Worm (Caenorhabditis elegans) whole organism, young adult: ENCODE results near the gene ugt-66.

ENCODE experiments used
- B0019.2 ChIP-seq: fragments of 200-800 bp; sonication (Bioruptor generic); conservative IDR thresholded peaks from 2 replicates; pipeline ENCODE4 v1.3.6; 2022; ENCODE audit warnings: missing genetic modification reagents, missing genetic modification characterization, missing compliant biosample characterization
- B0336.3 ChIP-seq: fragments of 200-800 bp; sonication (Bioruptor generic); IDR thresholded peaks from 2 replicates; pipeline ENCODE4 v1.3.6; 2022; ENCODE audit warnings: missing genetic modification characterization, missing compliant biosample characterization
- C06A6.2 ChIP-seq: fragments of 200-800 bp; sonication (Bioruptor generic); conservative IDR thresholded peaks from 2 replicates; pipeline ENCODE4 v1.3.6; 2022; ENCODE audit warnings: missing genetic modification characterization, missing compliant biosample characterization
- D2030.7 ChIP-seq: fragments of 200-800 bp; sonication (Bioruptor generic); IDR thresholded peaks from 2 replicates; pipeline ENCODE4 v1.3.6; 2022; ENCODE audit warnings: missing genetic modification reagents, missing genetic modification characterization, missing compliant biosample characterization
- F22D6.2 ChIP-seq: sonication (generic microtip); optimal IDR thresholded peaks from 2 replicates; lab custom pipeline; 2016; ENCODE audit warnings: mild to moderate bottlenecking, missing genetic modification characterization, missing compliant biosample characterization
- F39B2.1 ChIP-seq: fragments of 200-800 bp; sonication (Bioruptor generic); IDR thresholded peaks from 2 replicates; pipeline ENCODE4 v1.3.6; 2022; ENCODE audit warnings: missing genetic modification reagents, missing genetic modification characterization, missing compliant biosample characterization
- F55B11.4 ChIP-seq: sonication (generic microtip); optimal IDR thresholded peaks from 2 replicates; lab custom pipeline; 2016; ENCODE audit warnings: missing compliant biosample characterization, missing genetic modification characterization, borderline replicate concordance; ENCODE audit not compliant: insufficient read depth
- F57A8.1 ChIP-seq: fragments of 200-800 bp; sonication (Bioruptor generic); optimal IDR thresholded peaks from 2 replicates; lab custom pipeline; 2018; ENCODE audit warnings: mild to moderate bottlenecking, missing genetic modification characterization, moderate library complexity, missing compliant biosample characterization
- F57C9.4 ChIP-seq: sonication (generic microtip); optimal IDR thresholded peaks from 2 replicates; lab custom pipeline; 2017; ENCODE audit warnings: mild to moderate bottlenecking, missing genetic modification characterization, missing compliant biosample characterization
- T26A5.8 ChIP-seq: sonication (generic microtip); optimal IDR thresholded peaks from 2 replicates; lab custom pipeline; 2016; ENCODE audit warnings: missing genetic modification characterization, missing compliant biosample characterization
- Y53F4B.3 ChIP-seq: fragments of 200-800 bp; sonication (Bioruptor generic); IDR thresholded peaks from 2 replicates; pipeline ENCODE4 v1.3.6; 2022; ENCODE audit warnings: missing genetic modification reagents, missing genetic modification characterization, missing compliant biosample characterization
- Y53G8AR.9 ChIP-seq: fragments of 200-800 bp; sonication (Bioruptor generic); conservative IDR thresholded peaks from 2 replicates; pipeline ENCODE4 v1.3.6; 2022; ENCODE audit warnings: missing genetic modification reagents, missing genetic modification characterization, missing compliant biosample characterization
- ZK185.1 ChIP-seq: sonication (generic microtip); optimal IDR thresholded peaks from 2 replicates; lab custom pipeline; 2016; ENCODE audit warnings: mild to moderate bottlenecking, missing genetic modification characterization, missing compliant biosample characterization; ENCODE audit not compliant: poor library complexity, severe bottlenecking
- akir-1 ChIP-seq: fragments of 200-800 bp; sonication (Bioruptor generic); optimal IDR thresholded peaks from 2 replicates; lab custom pipeline; 2018; ENCODE audit warnings: mild to moderate bottlenecking, missing genetic modification characterization, moderate library complexity, missing compliant biosample characterization
- aptf-2 ChIP-seq: fragments of 200-800 bp; sonication (Bioruptor generic); conservative IDR thresholded peaks from 2 replicates; pipeline ENCODE4 v1.3.6; 2022; ENCODE audit warnings: missing genetic modification reagents, missing genetic modification characterization, missing compliant biosample characterization
- attf-5 ChIP-seq: fragments of 200-800 bp; sonication (Bioruptor generic); optimal IDR thresholded peaks from 2 replicates; lab custom pipeline; 2018; ENCODE audit warnings: mild to moderate bottlenecking, missing genetic modification characterization, missing compliant biosample characterization
- ceh-100 ChIP-seq: fragments of 200-800 bp; sonication (Bioruptor generic); IDR thresholded peaks from 2 replicates; pipeline ENCODE4 v1.3.6; 2022; ENCODE audit warnings: missing genetic modification reagents, missing genetic modification characterization, missing compliant biosample characterization
- ceh-40 ChIP-seq: fragments of 200-800 bp; sonication (Bioruptor generic); IDR thresholded peaks from 2 replicates; pipeline ENCODE4 v1.3.6; 2022; ENCODE audit warnings: missing genetic modification characterization, missing compliant biosample characterization
- ceh-58 ChIP-seq: fragments of 200-800 bp; sonication (Bioruptor generic); IDR thresholded peaks from 2 replicates; pipeline ENCODE4 v1.3.6; 2022; ENCODE audit warnings: missing genetic modification characterization, missing compliant biosample characterization
- ceh-79 ChIP-seq: sonication (generic microtip); optimal IDR thresholded peaks from 2 replicates; lab custom pipeline; 2017; ENCODE audit warnings: mild to moderate bottlenecking, missing genetic modification characterization, missing compliant biosample characterization
- chd-7 ChIP-seq: sonication (generic microtip); optimal IDR thresholded peaks from 2 replicates; lab custom pipeline; 2016; ENCODE audit warnings: mild to moderate bottlenecking, missing genetic modification characterization, moderate library complexity, missing compliant biosample characterization
- dox-1 ChIP-seq: fragments of 200-800 bp; sonication (Bioruptor generic); IDR thresholded peaks from 2 replicates; pipeline ENCODE4 v1.3.6; 2022; ENCODE audit warnings: missing genetic modification reagents, missing genetic modification characterization, missing compliant biosample characterization
- hlh-26 ChIP-seq: fragments of 200-800 bp; sonication (Bioruptor generic); conservative IDR thresholded peaks from 2 replicates; pipeline ENCODE4 v1.3.6; 2022; ENCODE audit warnings: missing genetic modification reagents, missing genetic modification characterization, missing compliant biosample characterization
- hmg-20 ChIP-seq: fragments of 200-800 bp; sonication (Bioruptor generic); IDR thresholded peaks from 2 replicates; pipeline ENCODE4 v1.3.6; 2022; ENCODE audit warnings: missing genetic modification reagents, missing genetic modification characterization, missing compliant biosample characterization
- lag-1 ChIP-seq: fragments of 200-800 bp; sonication (Bioruptor generic); IDR thresholded peaks from 2 replicates; pipeline ENCODE4 v1.3.6; 2022; ENCODE audit warnings: missing genetic modification reagents, missing genetic modification characterization, missing compliant biosample characterization
- let-607 ChIP-seq, 2 experiments: fragments of 200-800 bp in 1 of 2; sonication (Bioruptor generic) in 1 of 2; sonication (generic microtip) in 1 of 2; optimal IDR thresholded peaks; 2 replicates each; lab custom pipeline; 2016 to 2018; ENCODE audit warnings: mild to moderate bottlenecking in 2 of 2, missing compliant biosample characterization in 2 of 2, missing genetic modification characterization in 2 of 2, moderate library complexity in 2 of 2, missing genotype in 1 of 2
- lin-26 ChIP-seq: fragments of 200-800 bp; sonication (Bioruptor generic); IDR thresholded peaks from 2 replicates; pipeline ENCODE4 v1.3.6; 2022; ENCODE audit warnings: missing genetic modification reagents, missing genetic modification characterization, missing compliant biosample characterization
- lin-35 ChIP-seq, 3 experiments: fragments of 150-350 bp in 2 of 3; sonication (generic microtip) in 1 of 3; optimal IDR thresholded peaks; 2 replicates each; lab custom pipeline; 2014 to 2018; ENCODE audit warnings: missing biosample characterization in 3 of 3, missing genetic modification characterization in 3 of 3, missing genetic modification reagents in 3 of 3
- lin-40 ChIP-seq: sonication (generic microtip); optimal IDR thresholded peaks from 2 replicates; lab custom pipeline; 2016; ENCODE audit warnings: missing genetic modification characterization, mild to moderate bottlenecking, missing compliant biosample characterization, missing genotype, missing genetic modification reagents
- lir-1 ChIP-seq: fragments of 200-800 bp; sonication (Bioruptor generic); conservative IDR thresholded peaks from 2 replicates; pipeline ENCODE4 v1.3.6; 2022; ENCODE audit warnings: missing genetic modification reagents, missing genetic modification characterization, missing compliant biosample characterization
- lsl-1 ChIP-seq: fragments of 200-800 bp; sonication (Bioruptor generic); optimal IDR thresholded peaks from 2 replicates; lab custom pipeline; 2018; ENCODE audit warnings: mild to moderate bottlenecking, missing genetic modification characterization, moderate library complexity, missing compliant biosample characterization
- madf-10 ChIP-seq: sonication (generic microtip); optimal IDR thresholded peaks from 2 replicates; lab custom pipeline; 2016; ENCODE audit warnings: mild to moderate bottlenecking, missing genetic modification characterization, missing compliant biosample characterization
- madf-3 ChIP-seq: fragments of 200-800 bp; sonication (Bioruptor generic); IDR thresholded peaks from 2 replicates; pipeline ENCODE4 v1.3.6; 2022; ENCODE audit warnings: missing genetic modification reagents, missing genetic modification characterization, missing compliant biosample characterization
- madf-8 ChIP-seq: fragments of 200-800 bp; sonication (Bioruptor generic); conservative IDR thresholded peaks from 2 replicates; pipeline ENCODE4 v1.3.6; 2022; ENCODE audit warnings: missing genetic modification reagents, missing genetic modification characterization, missing compliant biosample characterization
- mxl-1 ChIP-seq: sonication (generic microtip); optimal IDR thresholded peaks from 2 replicates; lab custom pipeline; 2016; ENCODE audit warnings: missing genetic modification characterization, missing compliant biosample characterization
- nfya-2 ChIP-seq: fragments of 200-800 bp; sonication (Bioruptor generic); IDR thresholded peaks from 2 replicates; pipeline ENCODE4 v1.3.6; 2022; ENCODE audit warnings: missing genetic modification reagents, missing genetic modification characterization, missing compliant biosample characterization
- nhr-120 ChIP-seq: fragments of 200-800 bp; sonication (Bioruptor generic); IDR thresholded peaks from 2 replicates; pipeline ENCODE4 v1.3.6; 2022; ENCODE audit warnings: missing genetic modification characterization, missing compliant biosample characterization
- nhr-90 ChIP-seq: sonication (generic microtip); optimal IDR thresholded peaks from 2 replicates; lab custom pipeline; 2016; ENCODE audit warnings: missing genotype, mild to moderate bottlenecking, missing genetic modification characterization, missing compliant biosample characterization
- rpc-1 ChIP-seq, 2 experiments: fragments of 150-350 bp in 1 of 2; sonication (generic microtip) in 1 of 2; optimal IDR thresholded peaks; 2 replicates each; lab custom pipeline; 2014 to 2018; ENCODE audit warnings: missing biosample characterization in 1 of 2, missing genetic modification characterization in 1 of 2, missing genetic modification reagents in 1 of 2, missing genotype in 1 of 2
- sdz-38 ChIP-seq: sonication (generic microtip); optimal IDR thresholded peaks from 2 replicates; lab custom pipeline; 2016; ENCODE audit warnings: missing genotype, missing genetic modification characterization, missing compliant biosample characterization
- snpc-1.1 ChIP-seq: sonication (generic microtip); optimal IDR thresholded peaks from 2 replicates; lab custom pipeline; 2017; ENCODE audit warnings: missing genetic modification characterization, mild to moderate bottlenecking, missing compliant biosample characterization, antibody characterized with exemption, moderate library complexity, missing genotype, missing genetic modification reagents; ENCODE audit not compliant: insufficient read depth
- somi-1 ChIP-seq: fragments of 200-800 bp; sonication (Bioruptor generic); optimal IDR thresholded peaks from 2 replicates; lab custom pipeline; 2018; ENCODE audit warnings: mild to moderate bottlenecking, missing genetic modification characterization, missing compliant biosample characterization
- tbp1 ChIP-seq: fragments of 200-800 bp; sonication (Bioruptor generic); optimal IDR thresholded peaks from 2 replicates; lab custom pipeline; 2018; ENCODE audit warnings: mild to moderate bottlenecking, missing genetic modification characterization, missing compliant biosample characterization
- tbx-9 ChIP-seq: sonication (generic microtip); optimal IDR thresholded peaks from 2 replicates; lab custom pipeline; 2016; ENCODE audit warnings: borderline replicate concordance, missing genetic modification characterization, inconsistent platforms, missing compliant biosample characterization
- tlf-1 ChIP-seq: fragments of 200-800 bp; sonication (Bioruptor generic); optimal IDR thresholded peaks from 2 replicates; lab custom pipeline; 2018; ENCODE audit warnings: mild to moderate bottlenecking, missing genetic modification characterization, missing compliant biosample characterization
- ztf-22 ChIP-seq: fragments of 200-800 bp; sonication (Bioruptor generic); optimal IDR thresholded peaks from 2 replicates; lab custom pipeline; 2018; ENCODE audit warnings: mild to moderate bottlenecking, missing genetic modification characterization, moderate library complexity, missing compliant biosample characterization
- ztf-26 ChIP-seq: sonication (generic microtip); optimal IDR thresholded peaks from 2 replicates; lab custom pipeline; 2017; ENCODE audit warnings: missing genetic modification characterization, missing compliant biosample characterization
- ztf-6 ChIP-seq: fragments of 200-800 bp; sonication (Bioruptor generic); IDR thresholded peaks from 2 replicates; pipeline ENCODE4 v1.3.6; 2022; ENCODE audit warnings: missing genetic modification reagents, missing genetic modification characterization, missing compliant biosample characterization

ugt-66 gene

ce11 chrIII:6210215-6210822 lies 15.9 kb upstream of the ugt-66 start (continued):
- TF ChIP-seq ZK185.1 (no peak), ceh-100 (GFP tag; lab: Robert Waterston, UW) (no peak), chd-7 (tag; lab: Kevin White, UChicago) (peak; percentile 32), madf-8 (GFP tag; lab: Robert Waterston, UW) (no peak), ceh-58 (GFP tag; lab: Robert Waterston, UW) (no peak), madf-10 (tag; lab: Kevin White, UChicago) (no peak), F57C9.4 (tag; lab: Kevin White, UChicago) (no peak), nhr-120 (GFP tag; lab: Robert Waterston, UW) (no peak), lir-1 (GFP tag; lab: Robert Waterston, UW) (0 out of 2 replicates have a peak, but pooled peaks have one; percentile 9), B0336.3 (GFP tag; lab: Robert Waterston, UW) (peak; percentile 63), rpc-1 (optimal IDR thresholded peaks at IDR 0.05; lab: Kevin White, UChicago) (no peak), rpc-1 (tag; optimal IDR thresholded peaks at IDR 0.05; lab: Kevin White, UChicago) (peak; percentile 7), hmg-20 (GFP tag; lab: Robert Waterston, UW) (no peak), dox-1 (GFP tag; lab: Robert Waterston, UW) (no peak; the same call in 1 of the 2 replicates), Y53G8AR.9 (no peak; the same call in 1 of the 2 replicates), lin-26 (GFP tag; lab: Robert Waterston, UW) (peak; percentile 66; the same call in 1 of the 2 replicates), ceh-40 (no peak), F39B2.1 (GFP tag; lab: Robert Waterston, UW) (no peak), ztf-22 (no peak), let-607 (tag; optimal IDR thresholded peaks at IDR 0.05; lab: Kevin White, UChicago) (no peak), lin-35 (GFP tag; optimal IDR thresholded peaks at IDR 0.05; lab: Kevin White, UChicago) (no peak), akir-1 (no peak), C06A6.2 (GFP tag; lab: Robert Waterston, UW) (no peak), Y53F4B.3 (no peak), sdz-38 (tag; lab: Kevin White, UChicago) (no peak), mxl-1 (no peak), F55B11.4 (tag; lab: Kevin White, UChicago) (no peak), F22D6.2 (tag; lab: Kevin White, UChicago) (no peak), ceh-79 (tag; lab: Kevin White, UChicago) (no peak), tbp1 (GFP tag; lab: Kevin White, UChicago) (peak; percentile 73), hlh-26 (no peak), D2030.7 (GFP tag; lab: Robert Waterston, UW) (peak; percentile 80), lsl-1 (GFP tag; lab: Kevin White, UChicago) (peak; percentile 62), B0019.2 (GFP tag; lab: Robert Waterston, UW) (no peak), attf-5 (GFP tag; lab: Kevin White, UChicago) (no peak), ztf-26 (tag; lab: Kevin White, UChicago) (no peak), ztf-6 (GFP tag; lab: Robert Waterston, UW) (no peak), tlf-1 (GFP tag; lab: Kevin White, UChicago) (peak; percentile 34), somi-1 (GFP tag; lab: Kevin White, UChicago) (no peak), lin-40 (tag; lab: Kevin White, UChicago) (no peak), F57A8.1 (GFP tag; lab: Kevin White, UChicago) (no peak), lag-1 (no peak), snpc-1.1 (peak; percentile 97), nfya-2 (GFP tag; lab: Robert Waterston, UW) (0 out of 2 replicates have a peak, but pooled peaks have one; percentile 36), T26A5.8 (tag; lab: Kevin White, UChicago) (no peak), aptf-2 (GFP tag; lab: Robert Waterston, UW) (no peak), madf-3 (no peak), nhr-90 (tag; lab: Kevin White, UChicago) (no peak), tbx-9 (no peak)
